Worm (Caenorhabditis elegans) whole organism, L4/young adult: Measurements from ENCODE around the gene srr-1.

ENCODE experiments used
- dao-5 ChIP-seq: sonication (generic microtip); optimal IDR thresholded peaks from 2 replicates; lab custom pipeline; 2016; ENCODE audit warnings: missing genotype, missing genetic modification characterization, moderate library complexity, missing compliant biosample characterization
- him-1 ChIP-seq: sonication (generic microtip); optimal IDR thresholded peaks from 2 replicates; lab custom pipeline; 2016; ENCODE audit warnings: missing genotype, missing genetic modification reagents, missing genetic modification characterization, missing compliant biosample characterization

DNA sequence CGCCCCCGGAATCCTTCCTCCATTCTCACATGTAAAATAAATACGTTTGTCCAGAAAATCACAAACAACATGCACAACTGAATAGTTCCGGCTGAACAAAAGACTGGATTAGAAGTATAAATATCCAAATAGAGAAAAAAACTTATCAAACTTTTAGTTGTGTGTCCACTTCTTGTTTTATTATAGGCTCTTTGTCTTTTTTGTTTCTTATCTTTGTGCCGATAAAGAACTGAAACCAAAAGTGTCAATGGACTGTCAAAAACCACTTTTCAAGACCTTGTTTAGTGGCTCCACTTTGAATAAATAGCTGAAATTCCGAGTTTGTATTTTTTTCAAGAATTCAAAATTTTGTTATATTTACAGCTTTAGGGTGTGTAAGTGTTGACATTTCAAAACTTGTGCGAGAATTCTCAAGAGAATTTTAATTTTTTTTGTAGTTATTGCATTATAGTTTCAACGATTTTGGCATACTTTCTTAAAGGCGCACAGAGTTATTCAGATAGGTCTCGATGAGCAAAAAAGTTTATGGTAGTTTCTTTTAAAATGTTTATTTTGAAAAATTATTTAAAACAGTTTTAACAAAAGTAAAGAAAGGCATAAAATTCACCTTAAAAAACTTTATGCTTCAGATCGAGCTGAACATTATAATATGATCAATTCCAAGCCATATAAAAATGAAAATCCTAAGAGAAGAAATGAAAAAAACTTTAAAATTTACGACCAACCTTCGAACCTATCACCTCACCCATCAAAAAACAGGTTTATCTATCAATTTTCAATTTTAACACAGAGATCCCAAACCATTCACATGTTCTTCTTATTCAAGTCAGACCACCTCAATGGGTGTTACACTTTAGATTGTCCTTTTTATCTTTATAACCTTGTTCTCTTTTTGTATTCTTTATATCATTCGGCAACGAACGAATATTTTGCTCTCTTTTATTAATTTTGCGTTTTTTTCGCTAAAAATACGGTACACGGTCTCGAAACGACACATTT, 7.1 kb downstream of the srr-1 start:
- TF ChIP-seq dao-5 = no peak
- TF ChIP-seq him-1 (tag; lab: Kevin White, UChicago) = no peak
